Fruit fly (Drosophila melanogaster): Measurements from ENCODE around the gene osa.

Gene osa

DNA sequence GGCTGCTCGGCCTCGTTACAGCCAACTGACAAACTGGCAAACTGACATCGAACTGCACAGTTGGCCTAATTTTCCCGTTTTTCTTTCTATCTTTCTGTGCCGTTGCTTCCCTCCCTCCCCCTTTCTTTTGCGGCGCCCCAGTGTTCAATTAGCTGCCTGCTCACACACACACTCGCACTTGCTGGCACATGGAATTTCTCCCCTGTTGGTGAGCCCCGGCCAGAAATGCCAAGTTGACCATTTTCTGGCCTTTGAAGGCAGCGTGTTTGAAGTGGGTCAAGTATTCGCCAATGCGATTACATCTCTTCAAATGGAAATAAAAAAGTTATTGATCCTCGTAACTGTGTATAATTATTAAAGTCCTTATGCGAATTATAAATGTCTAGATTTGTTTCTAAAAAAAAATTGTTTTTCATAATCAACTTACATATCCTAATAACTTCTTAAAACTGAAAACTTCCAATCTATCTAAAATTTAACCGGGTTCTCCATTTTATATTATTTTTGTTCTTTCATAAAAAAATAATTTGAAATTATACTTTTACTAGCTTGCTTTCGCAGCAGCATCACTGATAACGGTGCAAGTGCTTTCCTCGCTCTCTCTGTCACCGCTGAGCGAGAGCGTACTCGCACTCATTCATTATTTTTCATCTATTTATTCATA, 37.4 kb downstream of the osa start (continued):
- TF ChIP-seq prd (optimal IDR thresholded peaks at IDR 0.05) (no peak), prd (GFP tag; IDR thresholded peaks at IDR 0.05) (0 out of 3 replicates have a peak, but pooled peaks have one; percentile 38), Fer1 (GFP tag; optimal IDR thresholded peaks at IDR 0.05) (peak; percentile 23), CG13775 (GFP tag; optimal IDR thresholded peaks at IDR 0.05) (peak; percentile 21), Nf-YB (GFP tag; optimal IDR thresholded peaks at IDR 0.05) (no peak), Dip3 (GFP tag; optimal IDR thresholded peaks at IDR 0.05) (peak; percentile 1), ap (GFP tag; IDR thresholded peaks at IDR 0.05) (no peak), CG34422 (GFP tag; IDR thresholded peaks at IDR 0.05) (no peak; the same call in 2 of the 3 replicates), gt (GFP tag; IDR thresholded peaks at IDR 0.05) (no peak), CG3995 (GFP tag; optimal IDR thresholded peaks at IDR 0.05) (no peak), CG3838 (GFP tag; optimal IDR thresholded peaks at IDR 0.05) (no peak), Xrp1 (GFP tag; IDR thresholded peaks at IDR 0.05) (peak; percentile 33; the same call in 1 of the 2 replicates), CG9817 (tag; optimal IDR thresholded peaks at IDR 0.05) (no peak), tin (GFP tag; optimal IDR thresholded peaks at IDR 0.05) (peak; percentile 13), CG14860 (GFP tag; IDR thresholded peaks at IDR 0.05; ENCODE audit: partially characterized antibody) (no peak), Mrtf (GFP tag; IDR thresholded peaks at IDR 0.05) (no peak), sisA (GFP tag; IDR thresholded peaks at IDR 0.05) (no peak), H2.0 (GFP tag; IDR thresholded peaks at IDR 0.05) (no peak), D19A (tag; optimal IDR thresholded peaks at IDR 0.05) (peak; percentile 61), tgo (GFP tag; IDR thresholded peaks at IDR 0.05) (no peak), CG15011 (GFP tag; optimal IDR thresholded peaks at IDR 0.05) (no peak), Bdp1 (GFP tag; optimal IDR thresholded peaks at IDR 0.05) (no peak), CG17361 (GFP tag; IDR thresholded peaks at IDR 0.05) (no peak), Max (GFP tag; optimal IDR thresholded peaks at IDR 0.05) (peak; percentile 39), Rfx (GFP tag; IDR thresholded peaks at IDR 0.05) (no peak), aop (GFP tag; IDR thresholded peaks at IDR 0.05) (no peak), inv (GFP tag; IDR thresholded peaks at IDR 0.05; ENCODE audit: partially characterized antibody) (no peak), CG2875 (GFP tag; optimal IDR thresholded peaks at IDR 0.05) (peak; percentile 48), pfk (GFP tag; optimal IDR thresholded peaks at IDR 0.05) (no peak), CG12071 (GFP tag; optimal IDR thresholded peaks at IDR 0.05) (no peak), CG6272 (GFP tag; IDR thresholded peaks at IDR 0.05) (no peak), HLH4C (GFP tag; IDR thresholded peaks at IDR 0.05; ENCODE audit: partially characterized antibody) (no peak), ase (GFP tag; IDR thresholded peaks at IDR 0.05) (no peak), Poxn (GFP tag; IDR thresholded peaks at IDR 0.05) (no peak), otp (GFP tag; IDR thresholded peaks at IDR 0.05) (0 out of 3 replicates have a peak, but pooled peaks have one; percentile 20), H15 (GFP tag; IDR thresholded peaks at IDR 0.05) (no peak), yki (optimal IDR thresholded peaks at IDR 0.05) (no peak), Dbx (GFP tag; IDR thresholded peaks at IDR 0.05) (no peak), Ravus (GFP tag; IDR thresholded peaks at IDR 0.05) (no peak), al (GFP tag; IDR thresholded peaks at IDR 0.05) (no peak), Vsx1 (GFP tag; optimal IDR thresholded peaks at IDR 0.05) (peak; percentile 83), Trl (optimal IDR thresholded peaks at IDR 0.05) (peak; percentile 4 to 45), Trl (GFP tag; optimal IDR thresholded peaks at IDR 0.05) (no peak), onecut (GFP tag; IDR thresholded peaks at IDR 0.05) (peak; percentile 7; the same call in 1 of the 2 replicates), CG14441 (GFP tag; IDR thresholded peaks at IDR 0.05) (no peak), CG15601 (tag; optimal IDR thresholded peaks at IDR 0.05) (peak; percentile 20), CG7987 (GFP tag; optimal IDR thresholded peaks at IDR 0.05) (no peak), CG11695 (GFP tag; IDR thresholded peaks at IDR 0.05) (0 out of 3 replicates have a peak, but pooled peaks have one; percentile 44), kni (GFP tag; optimal IDR thresholded peaks at IDR 0.05) (peak; percentile 62), danr (GFP tag; IDR thresholded peaks at IDR 0.05) (no peak), lola (GFP tag; optimal IDR thresholded peaks at IDR 0.05) (peak in 1 of 3 experiments; percentile 68), NC2α (GFP tag; optimal IDR thresholded peaks at IDR 0.05) (no peak)
